Fruit fly (Drosophila melanogaster): ENCODE measurements around the gene Nrt.

dm6 chr3L:16743906-16744704, 21.8 kb upstream of the Nrt start:
- TF ChIP-seq bab1 (GFP tag; optimal IDR thresholded peaks at IDR 0.05) = no peak
- TF ChIP-seq kay (GFP tag; ENCODE audit: borderline replicate concordance) = no peak
- TF ChIP-seq ovo (GFP tag; optimal IDR thresholded peaks at IDR 0.05) = no peak
- no peak for TF ChIP-seq Crg-1 (GFP tag; optimal IDR thresholded peaks at IDR 0.05)
- TF ChIP-seq cic (GFP tag; optimal IDR thresholded peaks at IDR 0.05) = no peak
- no peak for TF ChIP-seq pad (GFP tag; optimal IDR thresholded peaks at IDR 0.05)
- no peak for TF ChIP-seq CG14711 (tag; optimal IDR thresholded peaks at IDR 0.05)
- no peak for TF ChIP-seq CG12768 (GFP tag; optimal IDR thresholded peaks at IDR 0.05)
